Worm (Caenorhabditis elegans) whole organism, L2 larva: ENCODE results near the gene puf-12.

Source experiments
- R02D3.7 ChIP-seq: fragments of 150-350 bp; optimal IDR thresholded peaks from 2 replicates; lab custom pipeline; 2014; ENCODE audit warnings: missing biosample characterization, missing genetic modification characterization
- aly-2 ChIP-seq: fragments of 150-350 bp; optimal IDR thresholded peaks from 2 replicates; lab custom pipeline; 2014; ENCODE audit warnings: missing biosample characterization, missing genetic modification characterization
- ama-1 ChIP-seq: fragments of 150-350 bp; optimal IDR thresholded peaks from 2 replicates; lab custom pipeline; 2018; ENCODE audit warnings: inconsistent platforms
- dmd-4 ChIP-seq: sonication (generic microtip); optimal IDR thresholded peaks from 2 replicates; lab custom pipeline; 2017; ENCODE audit warnings: missing biosample characterization, missing genetic modification characterization
- elt-1 ChIP-seq: fragments of 150-350 bp; optimal IDR thresholded peaks from 2 replicates; lab custom pipeline; 2014; ENCODE audit warnings: missing biosample characterization, missing genetic modification characterization
- gmeb-1 ChIP-seq: fragments of 150-350 bp; optimal IDR thresholded peaks from 2 replicates; lab custom pipeline; 2014; ENCODE audit warnings: missing biosample characterization, missing genetic modification characterization
- lsy-2 ChIP-seq, 2 experiments: fragments of 150-350 bp in 1 of 2; sonication (generic microtip) in 1 of 2; optimal IDR thresholded peaks; 2 replicates each; lab custom pipeline; 2014 to 2017; ENCODE audit warnings: missing biosample characterization in 2 of 2, missing genetic modification characterization in 2 of 2
- nhr-11 ChIP-seq: fragments of 150-350 bp; optimal IDR thresholded peaks from 2 replicates; lab custom pipeline; 2014; ENCODE audit warnings: missing biosample characterization, missing genetic modification characterization
- nhr-12 ChIP-seq: fragments of 150-350 bp; optimal IDR thresholded peaks from 2 replicates; lab custom pipeline; 2014; ENCODE audit warnings: missing biosample characterization, missing genetic modification characterization
- nhr-23 ChIP-seq: fragments of 150-350 bp; optimal IDR thresholded peaks from 2 replicates; lab custom pipeline; 2014; ENCODE audit warnings: missing biosample characterization, missing genetic modification reagents, missing genetic modification characterization
- nhr-237 ChIP-seq: fragments of 150-350 bp; optimal IDR thresholded peaks from 2 replicates; lab custom pipeline; 2014; ENCODE audit warnings: missing biosample characterization, missing genetic modification characterization
- skn-1 ChIP-seq: sonication (generic microtip); optimal IDR thresholded peaks from 2 replicates; lab custom pipeline; 2017; ENCODE audit warnings: missing biosample characterization, missing genetic modification characterization
- zag-1 ChIP-seq: fragments of 150-350 bp; optimal IDR thresholded peaks from 2 replicates; lab custom pipeline; 2014; ENCODE audit warnings: missing biosample characterization, missing genetic modification characterization

DNA sequence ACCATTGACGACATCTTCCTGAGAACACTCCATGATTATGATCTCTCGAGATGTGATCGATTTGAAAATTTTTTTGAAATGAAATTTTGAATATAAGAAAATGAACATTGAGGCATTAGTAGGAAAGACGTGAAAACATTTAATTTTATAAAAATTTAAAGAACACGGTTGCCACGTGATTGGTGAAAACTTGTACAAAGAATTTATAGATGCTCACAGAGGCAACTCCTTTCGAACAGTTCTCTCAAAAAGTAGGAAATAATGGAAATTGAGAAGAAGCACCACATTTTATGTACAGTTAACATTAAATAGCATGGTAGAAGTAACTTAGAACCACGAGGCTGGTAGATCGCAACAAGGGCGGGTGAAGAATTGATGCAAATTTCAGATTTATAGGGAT is 6.8 kb downstream of the puf-12 start, which contains the start of gene ZK945.6:
- no peak for TF ChIP-seq nhr-11
- TF ChIP-seq nhr-12: no peak
- no peak for TF ChIP-seq R02D3.7 (tag; lab: Kevin White, UChicago)
- TF ChIP-seq nhr-23 (tag; lab: Kevin White, UChicago): no peak
- no peak for TF ChIP-seq aly-2 (tag; lab: Kevin White, UChicago)
- TF ChIP-seq nhr-237 (tag; lab: Kevin White, UChicago): no peak
- TF ChIP-seq gmeb-1 (tag; lab: Kevin White, UChicago): no peak
- TF ChIP-seq zag-1: no peak
- TF ChIP-seq elt-1 (tag; lab: Kevin White, UChicago): no peak
- no peak for TF ChIP-seq skn-1 (tag; lab: Kevin White, UChicago)
- no peak for TF ChIP-seq ama-1 (lab: Kevin White, UChicago)
- TF ChIP-seq lsy-2 (tag; optimal IDR thresholded peaks at IDR 0.05; lab: Kevin White, UChicago): no peak
- TF ChIP-seq dmd-4 (tag; lab: Kevin White, UChicago): no peak
